Fruit fly (Drosophila melanogaster) whole organism, embryonic: ENCODE measurements around the gene Bro.

ENCODE experiments used
- Atf3 ChIP-seq: fragments of 200-800 bp; sonication (Bioruptor generic); optimal IDR thresholded peaks from 3 replicates; lab custom pipeline; 2016; ENCODE audit warnings: missing biosample characterization, missing genetic modification characterization
- Awh ChIP-seq: fragments of 200-800 bp; sonication (Bioruptor generic); IDR thresholded peaks from 2 replicates; pipeline ENCODE4, ENCODE4 v1.3.6; 2022; ENCODE audit warnings: missing biosample characterization, missing genetic modification characterization
- CG10654 ChIP-seq: fragments of 200-800 bp; sonication (Bioruptor generic); optimal IDR thresholded peaks from 2 replicates; lab custom pipeline; 2016; ENCODE audit warnings: missing biosample characterization, missing genetic modification characterization
- CG11085 ChIP-seq: fragments of 200-800 bp; sonication (Bioruptor generic); IDR thresholded peaks from 2 replicates; pipeline ENCODE4 v1.3.6; 2022; ENCODE audit warnings: missing biosample characterization, missing genetic modification characterization
- CG11247 ChIP-seq: fragments of 200-800 bp; sonication (Bioruptor generic); IDR thresholded peaks from 2 replicates; pipeline ENCODE4 v1.3.6; 2022; ENCODE audit warnings: missing biosample characterization, missing genetic modification characterization
- CG11456 ChIP-seq: fragments of 200-800 bp; sonication (Bioruptor generic); IDR thresholded peaks from 3 replicates; pipeline ENCODE4 v1.3.6; 2022; ENCODE audit warnings: missing biosample characterization, missing genetic modification characterization
- CG14667 ChIP-seq: fragments of 200-800 bp; sonication (Bioruptor generic); IDR thresholded peaks from 2 replicates; pipeline ENCODE4 v1.3.6; 2022; ENCODE audit warnings: missing biosample characterization, missing genetic modification characterization
- CG1603 ChIP-seq: fragments of 200-800 bp; sonication (Bioruptor generic); optimal IDR thresholded peaks from 2 replicates; lab custom pipeline; 2019; ENCODE audit warnings: missing biosample characterization, mild to moderate bottlenecking, missing genetic modification characterization, moderate library complexity
- CG16779 ChIP-seq: fragments of 200-800 bp; sonication (Bioruptor generic); IDR thresholded peaks from 2 replicates; pipeline ENCODE4 v1.3.6; 2022; ENCODE audit warnings: missing biosample characterization, missing genetic modification characterization
- CG17186 ChIP-seq: fragments of 200-800 bp; sonication (Bioruptor generic); optimal IDR thresholded peaks from 3 replicates; lab custom pipeline; 2017; ENCODE audit warnings: missing biosample characterization, missing genetic modification reagents, missing genetic modification characterization
- CG2875 ChIP-seq: fragments of 200-800 bp; sonication (Bioruptor generic); optimal IDR thresholded peaks from 2 replicates; lab custom pipeline; 2017; ENCODE audit warnings: missing biosample characterization, mild to moderate bottlenecking, missing genetic modification characterization, missing genetic modification reagents
- CG30431 ChIP-seq: fragments of 200-800 bp; sonication (Bioruptor generic); optimal IDR thresholded peaks from 2 replicates; lab custom pipeline; 2017; ENCODE audit warnings: missing biosample characterization, missing genetic modification characterization
- CG31365 ChIP-seq: fragments of 200-800 bp; sonication (Bioruptor generic); optimal IDR thresholded peaks from 2 replicates; lab custom pipeline; 2018; ENCODE audit warnings: missing biosample characterization, mild to moderate bottlenecking, missing genetic modification characterization
- CG4820 ChIP-seq: fragments of 200-800 bp; sonication (Bioruptor generic); optimal IDR thresholded peaks from 3 replicates; lab custom pipeline; 2016; ENCODE audit warnings: missing biosample characterization, missing genetic modification characterization
- CG8089 ChIP-seq: fragments of 200-800 bp; sonication (Bioruptor generic); optimal IDR thresholded peaks from 3 replicates; lab custom pipeline; 2016; ENCODE audit warnings: missing biosample characterization, missing genetic modification characterization
- CG8388 ChIP-seq: fragments of 200-800 bp; sonication (Bioruptor generic); optimal IDR thresholded peaks from 2 replicates; lab custom pipeline; 2019; ENCODE audit warnings: missing biosample characterization, mild to moderate bottlenecking, missing genetic modification characterization, moderate library complexity
- CG9876 ChIP-seq: fragments of 200-800 bp; sonication (Bioruptor generic); optimal IDR thresholded peaks from 2 replicates; lab custom pipeline; 2016; ENCODE audit warnings: missing biosample characterization, missing genetic modification characterization
- Dbx ChIP-seq: fragments of 200-800 bp; sonication (Bioruptor generic); IDR thresholded peaks from 3 replicates; pipeline ENCODE4 v1.3.6; 2022; ENCODE audit warnings: missing biosample characterization, missing genetic modification characterization
- Doc2 ChIP-seq: fragments of 200-800 bp; sonication (Bioruptor generic); IDR thresholded peaks from 2 replicates; pipeline ENCODE4 v1.3.6; 2022; ENCODE audit warnings: missing biosample characterization, missing genetic modification characterization
- Dp ChIP-seq: fragments of 200-800 bp; sonication (Bioruptor generic); optimal IDR thresholded peaks from 2 replicates; lab custom pipeline; 2018; ENCODE audit warnings: missing biosample characterization, mild to moderate bottlenecking, missing genetic modification characterization, moderate library complexity
- Ets65A ChIP-seq: fragments of 200-800 bp; sonication (Bioruptor generic); peaks from one replicate; lab custom pipeline; 2016; ENCODE audit warnings: missing biosample characterization, missing genetic modification characterization
- HmgD ChIP-seq: fragments of 200-800 bp; sonication (Bioruptor generic); optimal IDR thresholded peaks from 3 replicates; lab custom pipeline; 2016; ENCODE audit warnings: missing biosample characterization, missing genetic modification characterization
- Lhr ChIP-seq: fragments of 200-800 bp; sonication (Bioruptor generic); optimal IDR thresholded peaks from 3 replicates; lab custom pipeline; 2017; ENCODE audit warnings: mild to moderate bottlenecking, missing biosample characterization, missing genetic modification reagents, missing genetic modification characterization
- Nf-YB ChIP-seq: fragments of 200-800 bp; sonication (Bioruptor generic); optimal IDR thresholded peaks from 3 replicates; lab custom pipeline; 2019; ENCODE audit warnings: missing biosample characterization, mild to moderate bottlenecking, missing genetic modification characterization, moderate library complexity
- Scr ChIP-seq: fragments of 200-800 bp; sonication (Bioruptor generic); IDR thresholded peaks from 2 replicates; pipeline ENCODE4 v1.3.6; 2022; ENCODE audit warnings: missing biosample characterization, missing genetic modification characterization; ENCODE audit not compliant: partially characterized antibody
- Six4 ChIP-seq: fragments of 200-800 bp; sonication (Bioruptor generic); optimal IDR thresholded peaks from 2 replicates; lab custom pipeline; 2016; ENCODE audit warnings: missing biosample characterization, missing genetic modification characterization
- Xbp1 ChIP-seq: fragments of 200-800 bp; sonication (Bioruptor generic); optimal IDR thresholded peaks from 3 replicates; lab custom pipeline; 2016; ENCODE audit warnings: missing biosample characterization, mild to moderate bottlenecking, missing genetic modification characterization
- abd-A ChIP-seq: fragments of 200-800 bp; sonication (Bioruptor generic); optimal IDR thresholded peaks from 3 replicates; lab custom pipeline; 2019; ENCODE audit warnings: missing biosample characterization, mild to moderate bottlenecking, missing genetic modification characterization, moderate library complexity
- ac ChIP-seq: fragments of 200-800 bp; sonication (Bioruptor generic); optimal IDR thresholded peaks from 3 replicates; lab custom pipeline; 2017; ENCODE audit warnings: missing biosample characterization, mild to moderate bottlenecking, missing genetic modification characterization
- bsh ChIP-seq, 2 experiments: fragments of 200-800 bp; sonication (Bioruptor generic); optimal IDR thresholded peaks; 2 replicates each; lab custom pipeline; 2017 to 2018; ENCODE audit warnings: mild to moderate bottlenecking in 2 of 2, missing biosample characterization in 2 of 2, missing genetic modification characterization in 2 of 2, moderate library complexity in 1 of 2
- cato ChIP-seq: fragments of 200-800 bp; sonication (Bioruptor generic); optimal IDR thresholded peaks from 2 replicates; lab custom pipeline; 2016; ENCODE audit warnings: missing biosample characterization, missing genetic modification characterization, borderline replicate concordance
- ci ChIP-seq: fragments of 200-800 bp; sonication (Bioruptor generic); IDR thresholded peaks from 3 replicates; pipeline ENCODE4 v1.3.6; 2022; ENCODE audit warnings: missing biosample characterization, missing genetic modification characterization
- corto ChIP-seq: fragments of 200-800 bp; sonication (Bioruptor generic); optimal IDR thresholded peaks from 2 replicates; lab custom pipeline; 2016; ENCODE audit warnings: missing biosample characterization, mild to moderate bottlenecking, missing genetic modification characterization, moderate library complexity
- croc ChIP-seq: fragments of 200-800 bp; sonication (Bioruptor generic); conservative IDR thresholded peaks from 3 replicates; pipeline ENCODE4 v1.3.6; 2022; ENCODE audit warnings: missing biosample characterization, missing genetic modification characterization
- exex ChIP-seq: fragments of 200-800 bp; sonication (Bioruptor generic); optimal IDR thresholded peaks from 4 replicates; lab custom pipeline; 2018; ENCODE audit warnings: missing biosample characterization, mild to moderate bottlenecking, missing genetic modification characterization, moderate library complexity
- klu ChIP-seq: fragments of 200-800 bp; sonication (Bioruptor generic); IDR thresholded peaks from 2 replicates; pipeline ENCODE4 v1.3.6; 2022; ENCODE audit warnings: missing biosample characterization, missing genetic modification characterization
- kni ChIP-seq: fragments of 200-800 bp; sonication (Bioruptor generic); optimal IDR thresholded peaks from 3 replicates; lab custom pipeline; 2017; ENCODE audit warnings: mild to moderate bottlenecking, missing biosample characterization, missing genetic modification reagents, missing genetic modification characterization
- lov ChIP-seq, 2 experiments: fragments of 200-800 bp in 1 of 2; fragments of >200 bp in 1 of 2; sonication (Bioruptor generic) in 1 of 2; IDR thresholded peaks in 1 of 2; optimal IDR thresholded peaks in 1 of 2; 2 replicates in 1 of 2; 3 replicates in 1 of 2; pipeline versions ENCODE4 v1.3.6 to Lab custom; 2017 to 2022; ENCODE audit warnings: missing biosample characterization in 1 of 2, missing genetic modification characterization in 1 of 2
- nmo ChIP-seq: fragments of 200-800 bp; sonication (Bioruptor generic); optimal IDR thresholded peaks from 2 replicates; lab custom pipeline; 2018; ENCODE audit warnings: missing biosample characterization, mild to moderate bottlenecking, missing genetic modification characterization, moderate library complexity
- nom ChIP-seq: fragments of 200-800 bp; sonication (Bioruptor generic); optimal IDR thresholded peaks from 2 replicates; lab custom pipeline; 2017; ENCODE audit warnings: missing biosample characterization, missing genetic modification characterization, mild to moderate bottlenecking, moderate library complexity, missing genetic modification reagents
- pita ChIP-seq: fragments of 200-800 bp; sonication (Bioruptor generic); optimal IDR thresholded peaks from 2 replicates; lab custom pipeline; 2017; ENCODE audit warnings: missing biosample characterization, mild to moderate bottlenecking, missing genetic modification characterization
- prd ChIP-seq, 3 experiments: fragments of >200 bp in 2 of 3; fragments of 200-800 bp in 1 of 3; sonication (Bioruptor generic) in 1 of 3; optimal IDR thresholded peaks in 2 of 3; IDR thresholded peaks in 1 of 3; 2 replicates in 2 of 3; 3 replicates in 1 of 3; pipeline versions ENCODE4 v1.3.6 to Lab custom; 2017 to 2022; ENCODE audit warnings: missing biosample characterization in 1 of 3, missing genetic modification characterization in 1 of 3
- pzg ChIP-seq: fragments of 200-800 bp; sonication (Bioruptor generic); optimal IDR thresholded peaks from 3 replicates; lab custom pipeline; 2018; ENCODE audit warnings: missing biosample characterization, mild to moderate bottlenecking, missing genetic modification characterization, moderate library complexity
- slp2 ChIP-seq: fragments of 200-800 bp; sonication (Bioruptor generic); optimal IDR thresholded peaks from 2 replicates; lab custom pipeline; 2016; ENCODE audit warnings: missing biosample characterization, missing genetic modification characterization
- tin ChIP-seq: fragments of 200-800 bp; sonication (Bioruptor generic); optimal IDR thresholded peaks from 3 replicates; lab custom pipeline; 2016; ENCODE audit warnings: missing biosample characterization, missing genetic modification characterization
- unc-4 ChIP-seq: fragments of 200-800 bp; sonication (Bioruptor generic); IDR thresholded peaks from 2 replicates; pipeline ENCODE4 v1.3.6; 2022; ENCODE audit warnings: missing biosample characterization, missing genetic modification characterization; ENCODE audit not compliant: partially characterized antibody
- usp ChIP-seq: fragments of >200 bp; optimal IDR thresholded peaks from 2 replicates; lab custom pipeline; 2017; ENCODE audit warnings: missing biosample characterization, missing genetic modification characterization
- vvl ChIP-seq: fragments of 200-800 bp; sonication (Bioruptor generic); IDR thresholded peaks from 2 replicates; pipeline ENCODE4 v1.3.6; 2022; ENCODE audit warnings: missing biosample characterization, missing genetic modification characterization

Gene Bro

dm6 chr3L:1692122-1692786 lies 44.6 kb downstream of the Bro start (continued):
- TF ChIP-seq ac (no peak), lov (optimal IDR thresholded peaks at IDR 0.05; lab: Kevin White, UChicago) (no peak), lov (GFP tag; IDR thresholded peaks at IDR 0.05; lab: Robert Waterston, UW) (0 out of 3 replicates have a peak, but pooled peaks have one; percentile 13), CG8388 (GFP tag; lab: Kevin White, UChicago) (no peak), croc (GFP tag; lab: Robert Waterston, UW) (peak; percentile 25; the same call in 1 of the 3 replicates), Scr (no peak), pzg (GFP tag; lab: Kevin White, UChicago) (no peak), Dp (GFP tag; lab: Kevin White, UChicago) (no peak), kni (no peak), bsh (GFP tag; optimal IDR thresholded peaks at IDR 0.05; lab: Kevin White, UChicago) (peak in 1 of 2 experiments; percentile 80), Doc2 (GFP tag; lab: Robert Waterston, UW) (no peak), CG11456 (0 out of 3 replicates have a peak, but pooled peaks have one; percentile 8), pita (GFP tag; lab: Kevin White, UChicago) (no peak), Six4 (GFP tag; lab: Kevin White, UChicago) (no peak), Xbp1 (GFP tag; lab: Kevin White, UChicago) (no peak), CG1603 (tag; lab: Kevin White, UChicago) (peak; percentile 55), slp2 (GFP tag; lab: Kevin White, UChicago) (no peak), nmo (GFP tag; lab: Kevin White, UChicago) (peak; percentile 7), Ets65A (GFP tag; lab: Kevin White, UChicago) (peak; percentile 53), Atf3 (GFP tag; lab: Kevin White, UChicago) (no peak), CG10654 (GFP tag; lab: Kevin White, UChicago) (no peak), usp (no peak), cato (GFP tag; lab: Kevin White, UChicago) (no peak), prd (optimal IDR thresholded peaks at IDR 0.05; lab: Kevin White, UChicago) (no peak), prd (GFP tag; IDR thresholded peaks at IDR 0.05; lab: Robert Waterston, UW) (peak; percentile 61; the same call in 2 of the 3 replicates), tin (GFP tag; lab: Kevin White, UChicago) (no peak), CG16779 (GFP tag; lab: Robert Waterston, UW) (no peak), CG14667 (GFP tag; lab: Robert Waterston, UW) (0 out of 2 replicates have a peak, but pooled peaks have one; percentile 11), vvl (GFP tag; lab: Robert Waterston, UW) (0 out of 2 replicates have a peak, but pooled peaks have one; percentile 30), CG11085 (GFP tag; lab: Robert Waterston, UW) (no peak), Lhr (GFP tag; lab: Kevin White, UChicago) (no peak), CG17186 (no peak), nom (GFP tag; lab: Kevin White, UChicago) (peak; percentile 77), CG31365 (tag; lab: Kevin White, UChicago) (no peak), klu (GFP tag; lab: Robert Waterston, UW) (no peak), CG30431 (no peak), corto (GFP tag; lab: Kevin White, UChicago) (peak; percentile 65), CG2875 (GFP tag; lab: Kevin White, UChicago) (no peak), CG11247 (GFP tag; lab: Robert Waterston, UW) (0 out of 2 replicates have a peak, but pooled peaks have one; percentile 16), CG4820 (GFP tag; lab: Kevin White, UChicago) (no peak), ci (GFP tag; lab: Robert Waterston, UW) (peak; percentile 58; the same call in 1 of the 3 replicates), Awh (GFP tag; lab: Robert Waterston, UW) (0 out of 2 replicates have a peak, but pooled peaks have one; percentile 34), HmgD (GFP tag; lab: Kevin White, UChicago) (no peak), CG9876 (no peak), Dbx (GFP tag; lab: Robert Waterston, UW) (no peak), abd-A (no peak), exex (tag; lab: Kevin White, UChicago) (no peak), CG8089 (no peak), unc-4 (GFP tag; lab: Robert Waterston, UW) (no peak), Nf-YB (GFP tag; lab: Kevin White, UChicago) (no peak)
